Worm (Caenorhabditis elegans) whole organism, L3 larva: ENCODE data around the gene F26H11.8.

ENCODE experiments used
- R02D3.7 ChIP-seq: fragments of 150-350 bp; optimal IDR thresholded peaks from 2 replicates; lab custom pipeline; 2014; ENCODE audit warnings: missing biosample characterization, missing genetic modification characterization
- ZK546.5 ChIP-seq: sonication (generic microtip); optimal IDR thresholded peaks from 2 replicates; lab custom pipeline; 2017; ENCODE audit warnings: missing biosample characterization, missing genetic modification characterization
- aly-2 ChIP-seq: fragments of 150-350 bp; optimal IDR thresholded peaks from 2 replicates; lab custom pipeline; 2014; ENCODE audit warnings: missing biosample characterization, missing genetic modification characterization
- ceh-16 ChIP-seq: sonication (generic microtip); optimal IDR thresholded peaks from 2 replicates; lab custom pipeline; 2017; ENCODE audit warnings: missing biosample characterization, missing genetic modification characterization
- ceh-28 ChIP-seq: fragments of 150-350 bp; optimal IDR thresholded peaks from 2 replicates; lab custom pipeline; 2014; ENCODE audit warnings: missing biosample characterization, missing genetic modification reagents, missing genetic modification characterization
- ceh-82 ChIP-seq: fragments of 150-350 bp; optimal IDR thresholded peaks from 2 replicates; lab custom pipeline; 2014; ENCODE audit warnings: missing biosample characterization, missing genetic modification characterization
- daf-12 ChIP-seq: fragments of 150-350 bp; optimal IDR thresholded peaks from 2 replicates; lab custom pipeline; 2014; ENCODE audit warnings: missing biosample characterization, missing genetic modification reagents, missing genetic modification characterization
- egl-27 ChIP-seq: sonication (generic microtip); optimal IDR thresholded peaks from 4 replicates; lab custom pipeline; 2017; ENCODE audit warnings: missing biosample characterization, missing genetic modification reagents, missing genetic modification characterization
- egl-5 ChIP-seq: fragments of 150-350 bp; optimal IDR thresholded peaks from 2 replicates; lab custom pipeline; 2017; ENCODE audit warnings: missing biosample characterization, missing genetic modification reagents, missing genetic modification characterization, inconsistent platforms
- elt-1 ChIP-seq: fragments of 150-350 bp; optimal IDR thresholded peaks from 2 replicates; lab custom pipeline; 2014; ENCODE audit warnings: missing biosample characterization, missing genetic modification characterization
- elt-2 ChIP-seq: sonication (generic microtip); optimal IDR thresholded peaks from 2 replicates; lab custom pipeline; 2016; ENCODE audit warnings: missing genetic modification reagents, mild to moderate bottlenecking, missing genetic modification characterization, missing compliant biosample characterization
- elt-3 ChIP-seq, 3 experiments: fragments of 150-350 bp in 1 of 3; sonication (generic microtip) in 2 of 3; optimal IDR thresholded peaks; 2 replicates in 2 of 3; 4 replicates in 1 of 3; lab custom pipeline; 2014 to 2017; ENCODE audit warnings: missing biosample characterization in 3 of 3, missing genetic modification characterization in 3 of 3
- fkh-2 ChIP-seq: fragments of 150-350 bp; optimal IDR thresholded peaks from 2 replicates; lab custom pipeline; 2014; ENCODE audit warnings: missing biosample characterization, missing genetic modification reagents, missing genetic modification characterization
- fos-1 ChIP-seq: fragments of 150-350 bp; optimal IDR thresholded peaks from 2 replicates; lab custom pipeline; 2014; ENCODE audit warnings: missing biosample characterization, missing genetic modification characterization
- hmg-11 ChIP-seq: sonication (generic microtip); optimal IDR thresholded peaks from 2 replicates; lab custom pipeline; 2016; ENCODE audit warnings: missing genetic modification characterization, missing compliant biosample characterization
- jun-1 ChIP-seq: fragments of 150-350 bp; optimal IDR thresholded peaks from 2 replicates; lab custom pipeline; 2014; ENCODE audit warnings: missing biosample characterization, missing genetic modification reagents, missing genetic modification characterization
- lin-15B ChIP-seq: fragments of 150-350 bp; optimal IDR thresholded peaks from 2 replicates; lab custom pipeline; 2014; ENCODE audit warnings: missing biosample characterization, missing genetic modification characterization
- lsy-12 ChIP-seq: sonication (generic microtip); optimal IDR thresholded peaks from 2 replicates; lab custom pipeline; 2016; ENCODE audit warnings: mild to moderate bottlenecking, missing genetic modification characterization, missing compliant biosample characterization
- mml-1 ChIP-seq: fragments of 150-350 bp; sonication (generic microtip); optimal IDR thresholded peaks from 3 replicates; lab custom pipeline; 2014; ENCODE audit warnings: missing biosample characterization, missing genetic modification characterization
- nfya-1 ChIP-seq: sonication (generic microtip); optimal IDR thresholded peaks from 2 replicates; lab custom pipeline; 2017; ENCODE audit warnings: missing genetic modification characterization, mild to moderate bottlenecking, missing compliant biosample characterization, antibody characterized with exemption, moderate library complexity; ENCODE audit not compliant: insufficient read depth
- nhr-11 ChIP-seq: fragments of 150-350 bp; optimal IDR thresholded peaks from 2 replicates; lab custom pipeline; 2014; ENCODE audit warnings: missing biosample characterization, missing genetic modification characterization
- nhr-12 ChIP-seq: fragments of 150-350 bp; optimal IDR thresholded peaks from 2 replicates; lab custom pipeline; 2014; ENCODE audit warnings: missing biosample characterization, missing genetic modification characterization
- nhr-23 ChIP-seq: fragments of 150-350 bp; optimal IDR thresholded peaks from 2 replicates; lab custom pipeline; 2014; ENCODE audit warnings: missing biosample characterization, missing genetic modification reagents, missing genetic modification characterization
- nhr-237 ChIP-seq: fragments of 150-350 bp; optimal IDR thresholded peaks from 2 replicates; lab custom pipeline; 2014; ENCODE audit warnings: missing biosample characterization, missing genetic modification characterization
- nhr-25 ChIP-seq: sonication (generic microtip); optimal IDR thresholded peaks from 2 replicates; lab custom pipeline; 2017; ENCODE audit warnings: missing biosample characterization, missing genetic modification characterization
- nhr-28 ChIP-seq: fragments of 150-350 bp; optimal IDR thresholded peaks from 2 replicates; lab custom pipeline; 2014; ENCODE audit warnings: missing biosample characterization, missing genetic modification characterization
- nhr-43 ChIP-seq: sonication (generic microtip); optimal IDR thresholded peaks from 2 replicates; lab custom pipeline; 2016; ENCODE audit warnings: mild to moderate bottlenecking, missing genetic modification characterization, missing compliant biosample characterization; ENCODE audit not compliant: poor library complexity, severe bottlenecking
- nhr-67 ChIP-seq: fragments of 150-350 bp; optimal IDR thresholded peaks from 2 replicates; lab custom pipeline; 2014; ENCODE audit warnings: missing biosample characterization, missing genetic modification characterization
- nhr-76 ChIP-seq: fragments of 150-350 bp; sonication (generic microtip); optimal IDR thresholded peaks from 5 replicates; lab custom pipeline; 2014; ENCODE audit warnings: missing biosample characterization, missing genetic modification characterization
- nhr-77 ChIP-seq: fragments of 150-350 bp; optimal IDR thresholded peaks from 2 replicates; lab custom pipeline; 2014; ENCODE audit warnings: missing biosample characterization, missing genetic modification characterization
- pha-4 ChIP-seq: fragments of 150-350 bp; optimal IDR thresholded peaks from 2 replicates; lab custom pipeline; 2014; ENCODE audit warnings: missing biosample characterization, missing genetic modification reagents, missing genetic modification characterization
- pqm-1 ChIP-seq: fragments of 150-350 bp; optimal IDR thresholded peaks from 2 replicates; lab custom pipeline; 2017; ENCODE audit warnings: missing biosample characterization, missing genetic modification characterization, inconsistent platforms
- sea-2 ChIP-seq: fragments of 150-350 bp; sonication (generic microtip); optimal IDR thresholded peaks from 4 replicates; lab custom pipeline; 2014; ENCODE audit warnings: missing biosample characterization, missing genetic modification reagents, missing genetic modification characterization
- skn-1 ChIP-seq: fragments of 150-350 bp; optimal IDR thresholded peaks from 2 replicates; lab custom pipeline; 2014; ENCODE audit warnings: missing biosample characterization, missing genetic modification characterization
- snpc-4 ChIP-seq: fragments of 150-350 bp; optimal IDR thresholded peaks from 2 replicates; lab custom pipeline; 2014; ENCODE audit warnings: missing biosample characterization, missing genetic modification characterization
- tbx-2 ChIP-seq: sonication (generic microtip); optimal IDR thresholded peaks from 2 replicates; lab custom pipeline; 2016; ENCODE audit warnings: mild to moderate bottlenecking, missing genetic modification characterization, missing compliant biosample characterization
- unc-39 ChIP-seq: sonication (generic microtip); optimal IDR thresholded peaks from 4 replicates; lab custom pipeline; 2017; ENCODE audit warnings: missing biosample characterization, missing genetic modification characterization
- unc-62 ChIP-seq: fragments of 150-350 bp; sonication (generic microtip); optimal IDR thresholded peaks from 4 replicates; lab custom pipeline; 2014; ENCODE audit warnings: missing biosample characterization, missing genetic modification reagents, missing genetic modification characterization
- zag-1 ChIP-seq: fragments of 150-350 bp; optimal IDR thresholded peaks from 2 replicates; lab custom pipeline; 2014; ENCODE audit warnings: missing biosample characterization, missing genetic modification characterization
- ztf-4 ChIP-seq: fragments of 150-350 bp; optimal IDR thresholded peaks from 2 replicates; lab custom pipeline; 2014; ENCODE audit warnings: missing biosample characterization, missing genetic modification characterization

Gene F26H11.8

DNA sequence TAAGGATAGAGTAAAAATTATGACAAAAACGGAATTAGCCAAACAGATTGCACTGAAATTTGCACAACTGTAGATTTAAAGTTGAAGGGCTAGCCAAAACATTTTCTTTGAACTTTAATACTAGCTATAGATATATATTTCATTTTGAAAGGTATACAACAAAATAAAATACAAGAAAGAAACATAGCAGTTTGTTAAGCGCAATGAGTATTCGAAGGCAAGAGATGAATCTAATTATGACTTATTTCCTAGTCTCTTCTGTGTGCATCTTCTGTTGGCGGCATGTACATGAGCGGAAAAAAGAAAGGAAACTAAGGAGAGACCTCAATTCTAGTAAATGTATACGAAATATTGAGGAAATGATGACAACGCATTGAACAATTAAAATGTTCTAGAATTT lies 43.8 kb downstream of the F26H11.8 start:
- TF ChIP-seq nhr-12, result no peak

DNA sequence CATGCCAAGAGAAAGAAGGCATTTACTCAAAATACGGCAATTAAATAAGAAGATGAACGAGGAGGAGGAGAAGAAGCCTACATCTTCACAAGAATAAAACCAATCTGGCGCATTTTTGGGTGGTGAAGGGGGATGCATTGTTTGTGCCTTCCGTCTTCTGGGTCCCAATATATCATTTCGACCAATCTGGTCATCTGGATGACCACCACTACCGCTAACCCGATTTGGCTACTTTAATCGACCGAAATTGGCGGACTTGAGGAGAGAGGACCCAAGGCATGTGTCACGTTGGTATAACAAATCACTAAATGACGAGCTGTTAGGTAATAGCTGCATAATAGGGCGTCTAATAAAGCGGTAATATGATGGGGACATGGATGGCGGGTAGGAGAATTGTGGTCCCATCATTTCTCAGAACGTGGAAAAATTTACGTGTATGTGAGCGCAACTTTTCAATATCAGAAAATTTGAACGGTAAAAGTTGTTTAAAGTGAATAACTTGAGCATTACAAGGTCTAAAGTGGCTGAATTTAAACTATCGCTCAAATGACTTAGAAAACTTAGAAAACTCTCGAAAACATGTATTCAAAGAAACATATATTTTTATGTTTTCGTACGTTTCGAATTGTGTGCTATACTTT lies 45.5 kb downstream of the F26H11.8 start:
- no peak for TF ChIP-seq egl-27 (tag; lab: Kevin White, UChicago)
- TF ChIP-seq nhr-67 (tag; lab: Kevin White, UChicago), result no peak
- TF ChIP-seq nhr-12, result no peak
- no peak for TF ChIP-seq lsy-12
- TF ChIP-seq elt-1, result no peak
- no peak for TF ChIP-seq ceh-82 (tag; lab: Kevin White, UChicago)
- no peak for TF ChIP-seq egl-5
- no peak for TF ChIP-seq fos-1 (tag; lab: Kevin White, UChicago)
- no peak for TF ChIP-seq daf-12 (tag; lab: Kevin White, UChicago)
- no peak for TF ChIP-seq snpc-4 (tag; lab: Kevin White, UChicago)
- no peak for TF ChIP-seq ztf-4 (tag; lab: Kevin White, UChicago)
- TF ChIP-seq nhr-237 (tag; lab: Kevin White, UChicago), result no peak
- no peak for TF ChIP-seq sea-2
- TF ChIP-seq ceh-28 (tag; lab: Kevin White, UChicago), result no peak
- TF ChIP-seq nhr-43, result no peak

DNA sequence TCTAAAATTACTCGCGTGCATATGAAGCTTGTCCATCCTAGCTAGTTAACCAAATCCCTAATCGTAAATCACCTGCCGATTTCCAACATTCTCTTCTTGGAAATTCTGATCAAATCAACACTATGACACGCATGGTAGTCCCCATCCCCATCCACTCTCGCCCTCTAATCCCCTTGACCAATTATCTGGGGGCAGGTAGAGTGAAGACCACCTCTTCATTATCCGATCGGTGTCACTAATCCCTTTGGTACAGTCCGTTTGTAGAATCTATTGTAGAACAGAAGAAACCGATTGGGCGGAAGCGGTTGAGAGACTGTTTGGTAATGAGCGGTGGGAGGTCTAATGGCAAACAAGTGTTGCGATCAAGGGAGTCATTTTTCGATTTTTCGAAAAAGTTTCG lies 48.8 kb downstream of the F26H11.8 start:
- TF ChIP-seq nhr-25 (tag; lab: Kevin White, UChicago) (no peak), unc-39 (no peak), sea-2 (no peak), mml-1 (tag; lab: Kevin White, UChicago) (no peak), egl-5 (no peak), nhr-77 (no peak), elt-2 (no peak), ceh-28 (tag; lab: Kevin White, UChicago) (no peak), nhr-23 (no peak), nhr-237 (tag; lab: Kevin White, UChicago) (no peak), ZK546.5 (tag; lab: Kevin White, UChicago) (no peak), R02D3.7 (tag; lab: Kevin White, UChicago) (no peak), tbx-2 (no peak), unc-62 (no peak), fos-1 (tag; lab: Kevin White, UChicago) (no peak), lsy-12 (no peak)
- TF ChIP-seq, all 47 proteins: peak for 0

DNA sequence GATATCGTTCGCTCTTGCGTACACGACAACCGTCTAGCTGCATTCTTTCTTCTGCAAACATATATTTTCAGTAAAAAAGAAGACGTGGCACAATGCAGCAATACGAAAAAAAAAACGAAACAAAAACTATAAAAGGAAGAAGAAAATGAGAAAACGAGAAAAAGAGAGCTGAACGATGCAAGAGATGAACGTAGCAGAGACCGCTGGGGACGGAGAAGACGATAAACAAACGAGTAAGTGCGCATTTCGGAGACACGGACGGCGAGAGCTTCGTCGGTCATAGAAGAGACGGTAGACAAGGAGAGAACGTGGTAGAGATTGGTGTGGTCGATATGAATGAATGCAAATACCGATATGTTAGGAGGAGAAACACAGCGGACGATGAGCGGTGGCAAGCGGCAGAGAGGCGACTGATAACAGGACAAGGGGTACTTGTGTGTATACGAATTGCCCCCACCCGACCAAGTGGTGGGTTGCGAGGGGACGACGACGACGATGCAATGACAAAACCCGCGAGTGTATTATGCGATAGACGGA lies 49.7 kb downstream of the F26H11.8 start, which contains the start of gene K04B12.2:
TSS of gene K04B12.2 (minus strand) at position 51 of the 537 bp plus-strand sequence.
- TF ChIP-seq jun-1 (tag; lab: Kevin White, UChicago), result peak; percentile 57
- TF ChIP-seq fos-1 (tag; lab: Kevin White, UChicago), result no peak
- TF ChIP-seq pqm-1 (tag; lab: Kevin White, UChicago), result peak; percentile 89
- no peak for TF ChIP-seq egl-27 (tag; lab: Kevin White, UChicago)
- TF ChIP-seq hmg-11 (tag; lab: Kevin White, UChicago), result peak; percentile 91
- TF ChIP-seq pha-4 (tag; lab: Kevin White, UChicago), result peak; percentile 85
- TF ChIP-seq nhr-76 (tag; lab: Kevin White, UChicago), result no peak
- TF ChIP-seq nhr-28 (tag; lab: Kevin White, UChicago), result no peak
- TF ChIP-seq elt-3 (tag; optimal IDR thresholded peaks at IDR 0.05; lab: Kevin White, UChicago), result no peak
- peak; percentile 35 for TF ChIP-seq elt-1
- no peak for TF ChIP-seq fkh-2
- peak; percentile 12 for TF ChIP-seq snpc-4 (tag; lab: Kevin White, UChicago)
- TF ChIP-seq nhr-43, result no peak
- no peak for TF ChIP-seq lsy-12
- TF ChIP-seq nhr-23, result peak; percentile 43
- TF ChIP-seq ceh-82 (tag; lab: Kevin White, UChicago), result no peak
- no peak for TF ChIP-seq nhr-11
- peak; percentile 6 for TF ChIP-seq nhr-77
- peak; percentile 86 for TF ChIP-seq nfya-1 (tag; lab: Kevin White, UChicago)
- no peak for TF ChIP-seq zag-1 (tag; lab: Kevin White, UChicago)
- TF ChIP-seq ztf-4 (tag; lab: Kevin White, UChicago), result no peak
- TF ChIP-seq sea-2, result no peak
- peak; percentile 25 for TF ChIP-seq skn-1
- peak; percentile 67 for TF ChIP-seq nhr-25 (tag; lab: Kevin White, UChicago)
- peak; percentile 6 for TF ChIP-seq R02D3.7 (tag; lab: Kevin White, UChicago)
- TF ChIP-seq lin-15B (tag; lab: Kevin White, UChicago), result peak; percentile 53
- no peak for TF ChIP-seq ceh-16 (tag; lab: Kevin White, UChicago)
- TF ChIP-seq ceh-28 (tag; lab: Kevin White, UChicago), result peak; percentile 45
- peak; percentile 0 for TF ChIP-seq aly-2 (tag; lab: Kevin White, UChicago)
- TF ChIP-seq elt-2, result peak; percentile 89
- TF ChIP-seq, all 47 proteins: peak for 16
